Fruit fly (Drosophila melanogaster): ENCODE data around the gene CG31068.
A peak's percentile ranks its signal among the peaks of the same experiment; 100 is the strongest.

DNA sequence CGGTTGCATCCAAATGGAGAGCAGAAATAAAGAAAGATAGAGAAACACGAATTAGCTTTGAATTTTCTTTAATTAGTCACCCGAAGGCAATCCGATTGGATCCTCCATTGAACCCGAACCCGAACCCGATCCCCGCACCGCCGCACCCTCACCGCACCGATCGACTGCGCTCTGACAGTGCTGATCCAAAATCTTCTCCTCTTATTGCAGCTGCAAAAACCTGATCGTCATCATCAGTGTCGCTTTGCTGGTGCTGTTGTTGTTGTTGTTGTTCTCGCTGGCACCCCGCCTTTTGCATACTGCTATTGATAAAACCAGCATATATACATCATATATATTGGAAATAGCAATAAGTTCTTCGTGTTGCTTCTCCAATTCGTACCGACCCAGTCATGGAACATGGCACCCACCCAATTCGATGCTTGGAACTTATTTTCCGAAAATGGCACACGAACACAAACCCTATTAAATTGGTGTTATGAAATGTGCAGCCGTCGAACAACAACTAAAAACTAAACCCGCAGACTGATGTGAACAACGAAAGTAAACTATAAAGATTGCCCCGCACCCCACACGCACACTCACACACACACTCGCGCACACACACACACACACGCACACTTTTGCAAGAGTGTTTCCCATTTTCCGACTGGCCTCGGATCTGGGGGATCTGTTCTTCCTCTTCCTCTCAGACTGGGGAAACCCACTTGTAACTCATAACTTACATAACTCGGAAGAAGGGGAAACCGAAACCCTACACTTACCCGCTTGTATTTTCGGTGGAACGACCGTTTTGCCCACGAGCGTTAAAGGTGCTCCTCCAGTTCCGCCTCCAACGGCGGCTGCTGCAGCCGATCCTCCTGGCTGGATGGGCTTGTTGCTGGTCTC is 37.1 kb downstream of the CG31068 start:
- TF ChIP-seq CG12605 (GFP tag; IDR thresholded peaks at IDR 0.05) (0 out of 2 replicates have a peak, but pooled peaks have one; percentile 14), CG14655 (GFP tag; optimal IDR thresholded peaks at IDR 0.05) (no peak), CG10348 (GFP tag; IDR thresholded peaks at IDR 0.05) (no peak), CG34367 (tag; optimal IDR thresholded peaks at IDR 0.05) (no peak), Snoo (tag; optimal IDR thresholded peaks at IDR 0.05) (no peak), Pif1B (GFP tag; optimal IDR thresholded peaks at IDR 0.05) (no peak), CG32121 (GFP tag; IDR thresholded peaks at IDR 0.05) (no peak), CG15710 (tag; optimal IDR thresholded peaks at IDR 0.05) (no peak), CG9948 (tag; optimal IDR thresholded peaks at IDR 0.05) (no peak), fd96Ca (GFP tag; IDR thresholded peaks at IDR 0.05) (no peak), CG17806 (tag; optimal IDR thresholded peaks at IDR 0.05) (no peak)

All from whole organism, pupa.